Fruit fly (Drosophila melanogaster) whole organism, prepupa: ENCODE measurements around the gene NimB2.

ENCODE experiments used
- Blimp-1 ChIP-seq: fragments of 200-800 bp; sonication (Bioruptor generic); optimal IDR thresholded peaks from 3 replicates; lab custom pipeline; 2017; ENCODE audit warnings: missing biosample characterization, missing genetic modification characterization, mild to moderate bottlenecking, moderate library complexity, missing genetic modification reagents
- CG10631 ChIP-seq: fragments of 200-800 bp; sonication (Bioruptor generic); optimal IDR thresholded peaks from 2 replicates; lab custom pipeline; 2016; ENCODE audit warnings: missing biosample characterization, missing genetic modification characterization
- CG10669 ChIP-seq: fragments of 200-800 bp; sonication (Bioruptor generic); optimal IDR thresholded peaks from 3 replicates; lab custom pipeline; 2018; ENCODE audit warnings: missing biosample characterization, mild to moderate bottlenecking, missing genetic modification characterization, moderate library complexity
- CG11294 ChIP-seq: fragments of 200-800 bp; sonication (Bioruptor generic); IDR thresholded peaks from 2 replicates; pipeline ENCODE4 v1.3.6; 2022; ENCODE audit warnings: missing biosample characterization, missing genetic modification characterization
- CG15336 ChIP-seq: fragments of 200-800 bp; sonication (Bioruptor generic); IDR thresholded peaks from 2 replicates; pipeline ENCODE4 v1.3.6; 2022; ENCODE audit warnings: missing biosample characterization, missing genetic modification characterization
- CG1621 ChIP-seq: fragments of 200-800 bp; sonication (Bioruptor generic); optimal IDR thresholded peaks from 3 replicates; lab custom pipeline; 2018; ENCODE audit warnings: missing biosample characterization, mild to moderate bottlenecking, missing genetic modification characterization
- CG16779 ChIP-seq: fragments of 200-800 bp; sonication (Bioruptor generic); optimal IDR thresholded peaks from 3 replicates; lab custom pipeline; 2017; ENCODE audit warnings: missing biosample characterization, mild to moderate bottlenecking, missing genetic modification characterization
- CG3032 ChIP-seq: fragments of 200-800 bp; optimal IDR thresholded peaks from 2 replicates; lab custom pipeline; 2019; ENCODE audit warnings: missing biosample characterization, mild to moderate bottlenecking, missing genetic modification characterization, moderate library complexity
- CG31627 ChIP-seq: fragments of 200-800 bp; sonication (Bioruptor generic); optimal IDR thresholded peaks from 3 replicates; lab custom pipeline; 2016; ENCODE audit warnings: missing biosample characterization, missing genetic modification characterization
- CG32006 ChIP-seq: fragments of 200-800 bp; sonication (Bioruptor generic); optimal IDR thresholded peaks from 3 replicates; lab custom pipeline; 2017; ENCODE audit warnings: missing biosample characterization, mild to moderate bottlenecking, missing genetic modification characterization
- CG34406 ChIP-seq: fragments of 200-800 bp; sonication (Bioruptor generic); optimal IDR thresholded peaks from 3 replicates; lab custom pipeline; 2016; ENCODE audit warnings: missing biosample characterization, missing genetic modification characterization
- CG3919 ChIP-seq: fragments of 200-800 bp; sonication (Bioruptor generic); optimal IDR thresholded peaks from 3 replicates; lab custom pipeline; 2016; ENCODE audit warnings: missing biosample characterization, missing genetic modification characterization
- CG4318 ChIP-seq: fragments of 200-800 bp; sonication (Bioruptor generic); optimal IDR thresholded peaks from 3 replicates; lab custom pipeline; 2017; ENCODE audit warnings: missing biosample characterization, mild to moderate bottlenecking, missing genetic modification characterization
- CG6163 ChIP-seq: fragments of 200-800 bp; sonication (Bioruptor generic); IDR thresholded peaks from 3 replicates; pipeline ENCODE4 v1.3.6; 2022; ENCODE audit warnings: missing biosample characterization, missing genetic modification characterization
- CG6276 ChIP-seq: fragments of 200-800 bp; sonication (Bioruptor generic); optimal IDR thresholded peaks from 2 replicates; lab custom pipeline; 2017; ENCODE audit warnings: missing biosample characterization, mild to moderate bottlenecking, missing genetic modification characterization
- CG6792 ChIP-seq: fragments of 200-800 bp; sonication (Bioruptor generic); optimal IDR thresholded peaks from 3 replicates; lab custom pipeline; 2016; ENCODE audit warnings: missing biosample characterization, missing genetic modification characterization
- CG6808 ChIP-seq: fragments of 200-800 bp; sonication (Bioruptor generic); optimal IDR thresholded peaks from 3 replicates; lab custom pipeline; 2017; ENCODE audit warnings: missing biosample characterization, missing genetic modification characterization, mild to moderate bottlenecking, moderate library complexity, missing genetic modification reagents
- CG6854 ChIP-seq: fragments of 200-800 bp; sonication (Bioruptor generic); optimal IDR thresholded peaks from 2 replicates; lab custom pipeline; 2017; ENCODE audit warnings: missing biosample characterization, mild to moderate bottlenecking, missing genetic modification characterization
- CG8319 ChIP-seq: fragments of 200-800 bp; sonication (Bioruptor generic); optimal IDR thresholded peaks from 3 replicates; lab custom pipeline; 2016; ENCODE audit warnings: missing biosample characterization, missing genetic modification characterization
- CG8632 ChIP-seq: fragments of 200-800 bp; sonication (Bioruptor generic); optimal IDR thresholded peaks from 3 replicates; lab custom pipeline; 2016; ENCODE audit warnings: missing biosample characterization, missing genetic modification characterization
- CG9139 ChIP-seq: fragments of 200-800 bp; sonication (Bioruptor generic); optimal IDR thresholded peaks from 3 replicates; lab custom pipeline; 2017; ENCODE audit warnings: missing biosample characterization, mild to moderate bottlenecking, missing genetic modification characterization
- Eip75B ChIP-seq: fragments of 200-800 bp; sonication (Bioruptor generic); optimal IDR thresholded peaks from 3 replicates; lab custom pipeline; 2016; ENCODE audit warnings: missing biosample characterization, missing genetic modification characterization
- Eip78C ChIP-seq: fragments of 200-800 bp; sonication (Bioruptor generic); peaks from one replicate; lab custom pipeline; 2016; ENCODE audit warnings: missing biosample characterization, missing genetic modification characterization
- Ets21C ChIP-seq: fragments of 200-800 bp; sonication (Bioruptor generic); optimal IDR thresholded peaks from 3 replicates; lab custom pipeline; 2016; ENCODE audit warnings: missing biosample characterization, missing genetic modification characterization
- Ets96B ChIP-seq: fragments of 200-800 bp; optimal IDR thresholded peaks from 2 replicates; lab custom pipeline; 2019; ENCODE audit warnings: missing biosample characterization, mild to moderate bottlenecking, missing genetic modification characterization, moderate library complexity
- Gug ChIP-seq: fragments of 200-800 bp; sonication (Bioruptor generic); IDR thresholded peaks from 2 replicates; pipeline ENCODE4 v1.3.6; 2022; ENCODE audit warnings: missing biosample characterization, missing genetic modification characterization
- Hr38 ChIP-seq: sonication (Bioruptor generic); optimal IDR thresholded peaks from 2 replicates; lab custom pipeline; 2016; ENCODE audit warnings: missing biosample characterization, missing genetic modification characterization
- Hr4 ChIP-seq: fragments of 200-800 bp; sonication (Bioruptor generic); optimal IDR thresholded peaks from 3 replicates; lab custom pipeline; 2016; ENCODE audit warnings: missing biosample characterization, missing genetic modification characterization
- Lpt ChIP-seq: fragments of 200-800 bp; sonication (Bioruptor generic); optimal IDR thresholded peaks from 3 replicates; lab custom pipeline; 2016; ENCODE audit warnings: missing biosample characterization, missing genetic modification characterization
- Met ChIP-seq: fragments of 200-800 bp; sonication (Bioruptor generic); optimal IDR thresholded peaks from 3 replicates; lab custom pipeline; 2016; ENCODE audit warnings: missing biosample characterization, missing genetic modification characterization
- OdsH ChIP-seq: fragments of 200-800 bp; sonication (Bioruptor generic); optimal IDR thresholded peaks from 3 replicates; lab custom pipeline; 2016; ENCODE audit warnings: missing biosample characterization, missing genetic modification characterization
- Smox ChIP-seq: fragments of 200-800 bp; sonication (Bioruptor generic); optimal IDR thresholded peaks from 3 replicates; lab custom pipeline; 2016; ENCODE audit warnings: missing biosample characterization, missing genetic modification characterization
- Sox102F ChIP-seq: fragments of 200-800 bp; sonication (Bioruptor generic); optimal IDR thresholded peaks from 2 replicates; lab custom pipeline; 2016; ENCODE audit warnings: missing biosample characterization, mild to moderate bottlenecking, missing genetic modification characterization
- Sox14 ChIP-seq: fragments of 200-800 bp; sonication (Bioruptor generic); optimal IDR thresholded peaks from 3 replicates; lab custom pipeline; 2016; ENCODE audit warnings: missing biosample characterization, missing genetic modification characterization
- Sox15 ChIP-seq: fragments of 200-800 bp; sonication (Bioruptor generic); optimal IDR thresholded peaks from 3 replicates; lab custom pipeline; 2016; ENCODE audit warnings: missing biosample characterization, missing genetic modification characterization
- achi ChIP-seq: fragments of 200-800 bp; sonication (Bioruptor generic); optimal IDR thresholded peaks from 3 replicates; lab custom pipeline; 2016; ENCODE audit warnings: missing biosample characterization, missing genetic modification characterization
- cyc ChIP-seq: fragments of 200-800 bp; sonication (Bioruptor generic); optimal IDR thresholded peaks from 3 replicates; lab custom pipeline; 2016; ENCODE audit warnings: missing biosample characterization, missing genetic modification characterization
- dac ChIP-seq: fragments of 200-800 bp; sonication (Bioruptor generic); optimal IDR thresholded peaks from 2 replicates; lab custom pipeline; 2017; ENCODE audit warnings: missing biosample characterization, mild to moderate bottlenecking, missing genetic modification characterization
- dsx ChIP-seq: fragments of 200-800 bp; optimal IDR thresholded peaks from 3 replicates; lab custom pipeline; 2019; ENCODE audit warnings: missing biosample characterization, mild to moderate bottlenecking, missing genetic modification characterization, moderate library complexity; ENCODE audit not compliant: poor library complexity, severe bottlenecking
- eg ChIP-seq: fragments of 200-800 bp; sonication (Bioruptor generic); IDR thresholded peaks from 3 replicates; pipeline ENCODE4 v1.3.6; 2022; ENCODE audit warnings: missing biosample characterization, missing genetic modification characterization
- fd59A ChIP-seq: fragments of 200-800 bp; sonication (Bioruptor generic); optimal IDR thresholded peaks from 2 replicates; lab custom pipeline; 2017; ENCODE audit warnings: missing biosample characterization, mild to moderate bottlenecking, missing genetic modification characterization, missing genetic modification reagents
- fd85E ChIP-seq: fragments of 200-800 bp; sonication (Bioruptor generic); optimal IDR thresholded peaks from 3 replicates; lab custom pipeline; 2016; ENCODE audit warnings: missing biosample characterization, missing genetic modification characterization
- fkh ChIP-seq: fragments of 200-800 bp; sonication (Bioruptor generic); optimal IDR thresholded peaks from 3 replicates; lab custom pipeline; 2017; ENCODE audit warnings: missing biosample characterization, mild to moderate bottlenecking, missing genetic modification characterization, moderate library complexity
- lz ChIP-seq: fragments of 200-800 bp; sonication (Bioruptor generic); optimal IDR thresholded peaks from 3 replicates; lab custom pipeline; 2016; ENCODE audit warnings: missing biosample characterization, missing genetic modification characterization
- net ChIP-seq: fragments of 200-800 bp; sonication (Bioruptor generic); optimal IDR thresholded peaks from 3 replicates; lab custom pipeline; 2016; ENCODE audit warnings: missing biosample characterization, missing genetic modification characterization
- pdm3 ChIP-seq: fragments of 200-800 bp; sonication (Bioruptor generic); optimal IDR thresholded peaks from 3 replicates; lab custom pipeline; 2016; ENCODE audit warnings: missing biosample characterization, missing genetic modification characterization
- salr ChIP-seq, 2 experiments: fragments of 200-800 bp; sonication (Bioruptor generic); optimal IDR thresholded peaks; 3 replicates each; lab custom pipeline; 2016 to 2018; ENCODE audit warnings: missing biosample characterization in 2 of 2, missing genetic modification characterization in 2 of 2, mild to moderate bottlenecking in 1 of 2
- spab ChIP-seq: fragments of 200-800 bp; sonication (Bioruptor generic); optimal IDR thresholded peaks from 2 replicates; lab custom pipeline; 2017; ENCODE audit warnings: missing biosample characterization, mild to moderate bottlenecking, missing genetic modification characterization, missing genetic modification reagents
- svp ChIP-seq: fragments of 200-800 bp; sonication (Bioruptor generic); peaks from one replicate; lab custom pipeline; 2016; ENCODE audit warnings: missing biosample characterization, missing genetic modification characterization
- topi ChIP-seq: fragments of 200-800 bp; sonication (Bioruptor generic); optimal IDR thresholded peaks from 3 replicates; lab custom pipeline; 2016; ENCODE audit warnings: missing biosample characterization, missing genetic modification characterization
- vri ChIP-seq: fragments of 200-800 bp; sonication (Bioruptor generic); optimal IDR thresholded peaks from 3 replicates; lab custom pipeline; 2016; ENCODE audit warnings: missing biosample characterization, mild to moderate bottlenecking, missing genetic modification characterization

Gene NimB2

DNA sequence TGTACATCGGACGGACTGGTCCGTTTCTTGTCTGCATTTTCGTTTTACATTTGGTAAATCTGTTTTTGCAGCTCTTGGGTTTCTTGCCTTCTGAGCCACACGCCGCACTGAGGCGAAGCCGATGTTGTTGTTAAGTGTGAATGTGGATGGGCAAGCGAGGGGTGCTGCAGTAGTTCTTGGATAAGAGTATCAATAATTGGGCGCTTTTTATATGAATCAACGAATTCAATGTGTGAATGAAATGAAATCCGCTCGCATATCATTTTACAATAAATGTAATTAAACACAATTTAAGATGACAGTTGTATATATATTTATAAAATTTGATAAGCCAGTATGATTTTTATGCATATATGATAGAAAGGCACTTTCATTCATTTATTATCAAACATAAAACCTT, 38.4 kb downstream of the NimB2 start (continued):
- no peak for TF ChIP-seq CG6808 (GFP tag; lab: Kevin White, UChicago)
- TF ChIP-seq CG3032: no peak
- TF ChIP-seq pdm3 (GFP tag; lab: Kevin White, UChicago): no peak
- no peak for TF ChIP-seq eg (GFP tag; lab: Robert Waterston, UW)
- no peak for TF ChIP-seq CG4318 (GFP tag; lab: Kevin White, UChicago)
- TF ChIP-seq CG1621: no peak
- no peak for TF ChIP-seq CG16779 (tag; lab: Kevin White, UChicago)
- TF ChIP-seq CG3919: no peak
- peak; percentile 55 for TF ChIP-seq Eip78C (GFP tag; lab: Kevin White, UChicago)
- no peak for TF ChIP-seq Hr38 (GFP tag; lab: Kevin White, UChicago)
- TF ChIP-seq, all 60 proteins: peak for 5

DNA sequence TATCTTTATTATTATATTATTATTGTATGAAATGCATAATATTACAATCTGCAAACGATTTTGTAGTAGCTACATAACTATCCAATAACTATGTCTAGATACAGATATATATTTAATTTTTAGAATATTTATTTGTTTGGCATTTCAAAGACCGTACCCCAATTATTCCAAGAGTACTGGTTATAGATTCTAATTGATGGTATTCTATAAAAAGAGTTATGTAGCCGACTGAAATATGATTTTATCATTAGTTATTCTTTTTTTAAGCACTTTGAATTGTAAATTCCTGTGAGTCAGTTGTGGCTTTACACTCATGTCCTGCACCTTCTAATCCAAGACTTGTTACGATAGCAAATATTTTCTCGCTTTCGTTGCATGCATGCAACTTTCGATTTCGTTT, 41.1 kb downstream of the NimB2 start:
- no peak for TF ChIP-seq achi (GFP tag; lab: Kevin White, UChicago)
- TF ChIP-seq Lpt (GFP tag; lab: Kevin White, UChicago): peak; percentile 42
- no peak for TF ChIP-seq Smox (GFP tag; lab: Kevin White, UChicago)
- TF ChIP-seq cyc (GFP tag; lab: Kevin White, UChicago): no peak
- TF ChIP-seq OdsH (GFP tag; lab: Kevin White, UChicago): peak; percentile 23
- TF ChIP-seq Met: no peak
- peak; percentile 51; the same call in 1 of the 2 replicates for TF ChIP-seq CG15336
- TF ChIP-seq fd59A (GFP tag; lab: Kevin White, UChicago): no peak
- TF ChIP-seq net (GFP tag; lab: Kevin White, UChicago): no peak
- TF ChIP-seq CG10631: peak; percentile 4
- no peak for TF ChIP-seq Blimp-1 (GFP tag; lab: Kevin White, UChicago)
- no peak for TF ChIP-seq Sox14 (GFP tag; lab: Kevin White, UChicago)
- TF ChIP-seq eg (GFP tag; lab: Robert Waterston, UW): peak; percentile 9; the same call in 1 of the 3 replicates
- TF ChIP-seq Ets21C (GFP tag; lab: Kevin White, UChicago): no peak
- no peak for TF ChIP-seq dsx (GFP tag; lab: Kevin White, UChicago)
- TF ChIP-seq svp (GFP tag; lab: Kevin White, UChicago): peak; percentile 27
- no peak for TF ChIP-seq CG11294 (GFP tag; lab: Robert Waterston, UW)
- TF ChIP-seq CG3032: no peak
- peak; percentile 77 for TF ChIP-seq CG6276
- no peak for TF ChIP-seq CG3919
- TF ChIP-seq CG6854: no peak
- TF ChIP-seq lz (GFP tag; lab: Kevin White, UChicago): no peak
- no peak for TF ChIP-seq CG10669
- TF ChIP-seq dac: peak; percentile 26
- TF ChIP-seq Hr4: peak; percentile 46
- TF ChIP-seq vri (GFP tag; lab: Kevin White, UChicago): no peak
- no peak for TF ChIP-seq CG6792 (GFP tag; lab: Kevin White, UChicago)
- no peak for TF ChIP-seq Gug (GFP tag; lab: Robert Waterston, UW)
- no peak for TF ChIP-seq CG31627
- TF ChIP-seq topi (GFP tag; lab: Kevin White, UChicago): no peak
- no peak for TF ChIP-seq CG34406 (GFP tag; lab: Kevin White, UChicago)
- TF ChIP-seq spab (GFP tag; lab: Kevin White, UChicago): no peak
- no peak for TF ChIP-seq fd85E (GFP tag; lab: Kevin White, UChicago)
- peak; percentile 85 for TF ChIP-seq CG32006 (GFP tag; lab: Kevin White, UChicago)
- TF ChIP-seq CG6163: no peak
- TF ChIP-seq CG9139 (GFP tag; lab: Kevin White, UChicago): no peak
- no peak for TF ChIP-seq CG8319 (GFP tag; lab: Kevin White, UChicago)
- TF ChIP-seq salr (GFP tag; optimal IDR thresholded peaks at IDR 0.05; lab: Kevin White, UChicago): peak in 1 of 2 experiments; percentile 43
- TF ChIP-seq CG8632 (GFP tag; lab: Kevin White, UChicago): no peak
- TF ChIP-seq Eip75B (GFP tag; lab: Kevin White, UChicago): no peak
- TF ChIP-seq Sox15: no peak
- TF ChIP-seq Hr38 (GFP tag; lab: Kevin White, UChicago): no peak
- no peak for TF ChIP-seq CG1621
- TF ChIP-seq Ets96B (tag; lab: Kevin White, UChicago): no peak
- TF ChIP-seq fkh (GFP tag; lab: Kevin White, UChicago): no peak
- no peak for TF ChIP-seq Sox102F (GFP tag; lab: Kevin White, UChicago)
